Worm (Caenorhabditis elegans) whole organism, early embryonic: Measurements from ENCODE around the gene pmk-1.

ENCODE experiments used
- B0310.2 ChIP-seq: sonication (generic microtip); optimal IDR thresholded peaks from 2 replicates; lab custom pipeline; 2016; ENCODE audit warnings: mild to moderate bottlenecking, missing genetic modification characterization, missing compliant biosample characterization
- F13C5.2 ChIP-seq: sonication (generic microtip); optimal IDR thresholded peaks from 2 replicates; lab custom pipeline; 2017; ENCODE audit warnings: mild to moderate bottlenecking, missing genetic modification characterization, inconsistent platforms, missing compliant biosample characterization
- aly-1 ChIP-seq: sonication (generic microtip); optimal IDR thresholded peaks from 2 replicates; lab custom pipeline; 2016; ENCODE audit warnings: missing genetic modification characterization, missing compliant biosample characterization
- ama-1 ChIP-seq: fragments of 150-350 bp; optimal IDR thresholded peaks from 2 replicates; lab custom pipeline; 2014
- ceh-13 ChIP-seq: fragments of 200-800 bp; sonication (Bioruptor generic); optimal IDR thresholded peaks from 2 replicates; lab custom pipeline; 2018; ENCODE audit warnings: mild to moderate bottlenecking, missing genetic modification characterization, missing compliant biosample characterization
- ceh-36 ChIP-seq: sonication (generic microtip); optimal IDR thresholded peaks from 2 replicates; lab custom pipeline; 2016; ENCODE audit warnings: missing genetic modification characterization, inconsistent platforms, missing compliant biosample characterization
- ets-7 ChIP-seq: sonication (generic microtip); optimal IDR thresholded peaks from 2 replicates; lab custom pipeline; 2016; ENCODE audit warnings: missing genotype, missing genetic modification characterization, missing compliant biosample characterization
- flt-1 ChIP-seq: fragments of 200-800 bp; sonication (Bioruptor generic); IDR thresholded peaks from 2 replicates; pipeline ENCODE4 v1.3.6; 2022; ENCODE audit warnings: missing genetic modification characterization, missing compliant biosample characterization
- hmbx-1 ChIP-seq: sonication (generic microtip); optimal IDR thresholded peaks from 2 replicates; lab custom pipeline; 2016; ENCODE audit warnings: mild to moderate bottlenecking, missing genetic modification characterization, missing compliant biosample characterization
- hmg-4 ChIP-seq: fragments of 200-800 bp; sonication (Bioruptor generic); optimal IDR thresholded peaks from 2 replicates; lab custom pipeline; 2018; ENCODE audit warnings: mild to moderate bottlenecking, missing genetic modification characterization, missing compliant biosample characterization
- hnd-1 ChIP-seq: sonication (generic microtip); optimal IDR thresholded peaks from 2 replicates; lab custom pipeline; 2016; ENCODE audit warnings: missing genetic modification characterization, missing compliant biosample characterization
- pes-1 ChIP-seq: fragments of 200-800 bp; sonication (Bioruptor generic); IDR thresholded peaks from 2 replicates; pipeline ENCODE4 v1.3.6; 2022; ENCODE audit warnings: missing genetic modification reagents, missing genetic modification characterization, missing compliant biosample characterization
- scrt-1 ChIP-seq: fragments of 200-800 bp; sonication (Bioruptor generic); IDR thresholded peaks from 2 replicates; pipeline ENCODE4 v1.3.6; 2022; ENCODE audit warnings: missing genetic modification characterization, missing compliant biosample characterization
- sea-1 ChIP-seq: fragments of 200-800 bp; sonication (Bioruptor generic); conservative IDR thresholded peaks from 2 replicates; pipeline ENCODE4 v1.3.6; 2022; ENCODE audit warnings: missing genetic modification characterization, missing compliant biosample characterization
- tbx-11 ChIP-seq: fragments of 200-800 bp; sonication (Bioruptor generic); IDR thresholded peaks from 2 replicates; pipeline ENCODE4 v1.3.6; 2022; ENCODE audit warnings: missing genetic modification characterization, missing compliant biosample characterization
- tbx-37 ChIP-seq: fragments of 200-800 bp; sonication (Bioruptor generic); conservative IDR thresholded peaks from 2 replicates; pipeline ENCODE4 v1.3.6; 2022; ENCODE audit warnings: missing genetic modification reagents, missing genetic modification characterization, missing compliant biosample characterization
- tra-4 ChIP-seq: sonication (generic microtip); optimal IDR thresholded peaks from 2 replicates; lab custom pipeline; 2017; ENCODE audit warnings: missing genetic modification characterization, missing compliant biosample characterization

Gene pmk-1

ce11 chrIV:8159087-8159486, 10.5 kb downstream of the pmk-1 start, which contains the start of gene faah-1:
Gene faah-1, plus strand, starts transcription at chrIV:8159387.
- TF ChIP-seq pes-1 (GFP tag; lab: Robert Waterston, UW) (no peak), F13C5.2 (tag; lab: Kevin White, UChicago) (no peak), aly-1 (tag; lab: Kevin White, UChicago) (no peak), hmg-4 (GFP tag; lab: Kevin White, UChicago) (no peak), ets-7 (tag; lab: Kevin White, UChicago) (no peak), ama-1 (lab: Kevin White, UChicago) (no peak), flt-1 (GFP tag; lab: Robert Waterston, UW) (no peak), ceh-13 (GFP tag; lab: Kevin White, UChicago) (no peak), tbx-11 (GFP tag; lab: Robert Waterston, UW) (no peak), hmbx-1 (no peak), ceh-36 (no peak), tbx-37 (GFP tag; lab: Robert Waterston, UW) (no peak), B0310.2 (tag; lab: Kevin White, UChicago) (no peak), sea-1 (GFP tag; lab: Robert Waterston, UW) (no peak), tra-4 (tag; lab: Kevin White, UChicago) (no peak), scrt-1 (GFP tag; lab: Robert Waterston, UW) (no peak), hnd-1 (no peak)

DNA sequence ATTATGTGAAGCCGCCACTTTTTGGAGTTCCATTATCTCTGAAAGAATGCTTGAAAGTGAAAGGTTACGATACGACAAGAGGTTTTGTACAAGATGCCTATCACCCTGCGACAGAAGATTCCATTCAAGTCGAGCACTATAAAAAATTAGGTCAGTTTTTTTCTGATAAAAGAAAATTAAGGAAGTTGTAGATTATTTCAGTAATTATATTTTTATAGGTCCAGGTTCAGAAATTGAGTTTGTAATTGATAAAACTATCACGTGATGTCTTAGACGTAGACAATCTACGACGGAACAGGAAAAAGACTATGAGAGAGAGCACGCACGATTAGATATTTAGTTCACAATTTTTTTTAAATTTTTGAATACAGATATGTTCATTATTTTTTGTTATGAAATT, 11.4 kb downstream of the pmk-1 start:
- no peak for TF ChIP-seq ceh-36
- no peak for TF ChIP-seq flt-1 (GFP tag; lab: Robert Waterston, UW)
- no peak for TF ChIP-seq ama-1 (lab: Kevin White, UChicago)
- TF ChIP-seq aly-1 (tag; lab: Kevin White, UChicago), result no peak

DNA sequence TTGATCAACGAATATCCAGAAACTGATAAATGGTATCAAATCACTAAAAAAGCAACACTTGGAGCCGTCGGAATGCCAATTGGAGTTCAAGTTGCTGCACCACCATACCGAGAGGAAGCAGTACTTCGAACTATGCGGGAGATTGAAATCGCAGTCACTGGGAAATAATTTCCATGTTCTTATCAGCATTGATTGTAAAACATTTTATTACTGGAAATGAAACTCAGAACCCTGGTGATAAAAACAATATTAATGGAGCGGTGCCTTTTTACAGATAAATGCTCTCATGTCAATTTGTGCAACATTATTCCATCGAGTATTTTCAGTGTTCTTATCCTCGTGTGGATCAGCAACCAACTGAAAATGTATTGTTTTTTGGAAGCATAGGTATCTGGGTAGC, 13.2 kb downstream of the pmk-1 start:
- TF ChIP-seq F13C5.2 (tag; lab: Kevin White, UChicago), result no peak
- no peak for TF ChIP-seq hnd-1

- TF ChIP-seq tbx-37 (GFP tag; lab: Robert Waterston, UW) (no peak), sea-1 (GFP tag; lab: Robert Waterston, UW) (no peak), tbx-11 (GFP tag; lab: Robert Waterston, UW) (no peak), B0310.2 (tag; lab: Kevin White, UChicago) (no peak), ceh-36 (no peak), hnd-1 (no peak), hmg-4 (GFP tag; lab: Kevin White, UChicago) (no peak), flt-1 (GFP tag; lab: Robert Waterston, UW) (no peak), scrt-1 (GFP tag; lab: Robert Waterston, UW) (no peak), ets-7 (tag; lab: Kevin White, UChicago) (no peak), pes-1 (GFP tag; lab: Robert Waterston, UW) (no peak), F13C5.2 (tag; lab: Kevin White, UChicago) (no peak), ama-1 (lab: Kevin White, UChicago) (no peak), aly-1 (tag; lab: Kevin White, UChicago) (no peak), ceh-13 (GFP tag; lab: Kevin White, UChicago) (no peak), tra-4 (tag; lab: Kevin White, UChicago) (no peak), hmbx-1 (no peak)
Observed at ce11 chrIV:8163687-8164086, 15.1 kb downstream of the pmk-1 start, which contains the start of gene clec-51. Gene clec-51, minus strand, starts transcription at chrIV:8163800.

ce11 chrIV:8164515-8164914, 15.9 kb downstream of the pmk-1 start:
- TF ChIP-seq flt-1 (GFP tag; lab: Robert Waterston, UW) (no peak), aly-1 (tag; lab: Kevin White, UChicago) (no peak), F13C5.2 (tag; lab: Kevin White, UChicago) (no peak), hmg-4 (GFP tag; lab: Kevin White, UChicago) (no peak), ets-7 (tag; lab: Kevin White, UChicago) (no peak), hmbx-1 (no peak), tra-4 (tag; lab: Kevin White, UChicago) (no peak)

ce11 chrIV:8165950-8166349, 17.4 kb downstream of the pmk-1 start, which contains the start of gene B0218.7:
Gene B0218.7, minus strand, starts transcription at chrIV:8166050.
- TF ChIP-seq ceh-13 (GFP tag; lab: Kevin White, UChicago) (no peak), tbx-11 (GFP tag; lab: Robert Waterston, UW) (no peak), pes-1 (GFP tag; lab: Robert Waterston, UW) (no peak)

DNA sequence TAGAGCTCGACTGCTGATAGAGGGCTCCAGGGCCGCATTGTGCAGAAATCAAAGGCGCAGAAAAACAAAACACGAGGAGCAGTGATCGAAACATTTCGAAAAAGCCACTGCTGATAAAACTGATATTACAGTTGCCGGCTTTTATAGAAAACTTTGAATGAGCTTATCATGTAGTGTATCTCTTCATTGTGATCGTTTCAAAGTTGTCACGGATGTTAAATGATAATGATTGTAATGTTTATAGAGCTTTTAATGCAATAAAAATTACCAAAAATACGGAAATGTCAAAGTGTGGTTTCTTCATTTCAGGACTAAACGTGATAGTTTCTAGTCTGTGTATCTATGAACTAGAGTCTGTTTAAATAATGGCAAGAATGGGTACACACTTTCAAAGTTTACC, 20.1 kb downstream of the pmk-1 start, which contains the start of gene clec-52:
TSS of gene clec-52 (minus strand) at position 101 of the 400 bp plus-strand sequence.
- TF ChIP-seq tra-4 (tag; lab: Kevin White, UChicago), result no peak
- no peak for TF ChIP-seq ceh-13 (GFP tag; lab: Kevin White, UChicago)
- TF ChIP-seq scrt-1 (GFP tag; lab: Robert Waterston, UW), result no peak
- no peak for TF ChIP-seq hnd-1
- TF ChIP-seq ama-1 (lab: Kevin White, UChicago), result no peak
- TF ChIP-seq ets-7 (tag; lab: Kevin White, UChicago), result no peak
- no peak for TF ChIP-seq aly-1 (tag; lab: Kevin White, UChicago)
- TF ChIP-seq sea-1 (GFP tag; lab: Robert Waterston, UW), result no peak
- TF ChIP-seq F13C5.2 (tag; lab: Kevin White, UChicago), result no peak
- TF ChIP-seq ceh-36, result no peak
- no peak for TF ChIP-seq hmg-4 (GFP tag; lab: Kevin White, UChicago)
- TF ChIP-seq flt-1 (GFP tag; lab: Robert Waterston, UW), result no peak
- TF ChIP-seq pes-1 (GFP tag; lab: Robert Waterston, UW), result no peak
- TF ChIP-seq hmbx-1, result no peak
- no peak for TF ChIP-seq B0310.2 (tag; lab: Kevin White, UChicago)
- TF ChIP-seq tbx-37 (GFP tag; lab: Robert Waterston, UW), result no peak
- TF ChIP-seq tbx-11 (GFP tag; lab: Robert Waterston, UW), result no peak

DNA sequence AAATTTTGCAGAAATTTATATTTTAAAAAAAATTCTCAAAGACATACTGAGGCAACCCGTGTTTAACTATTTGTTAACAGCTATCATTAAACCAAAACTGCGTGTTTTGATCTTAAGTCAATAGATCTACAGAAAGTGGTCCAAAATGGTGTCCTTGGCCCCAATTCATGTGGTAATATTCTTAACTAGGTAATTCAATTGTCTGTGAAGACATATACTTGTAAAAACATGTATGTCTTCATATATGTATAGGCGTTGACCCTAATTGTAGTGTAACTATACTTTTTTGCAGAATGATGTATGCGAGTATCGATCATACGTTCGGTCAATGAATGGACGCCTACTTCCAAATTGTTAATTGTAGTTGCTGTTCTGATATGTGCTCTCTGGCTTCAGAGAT, 21.1 kb downstream of the pmk-1 start, which contains the start of gene C07G1.15:
TSS of gene C07G1.15 (plus strand) at position 301 of the 400 bp plus-strand sequence.
- TF ChIP-seq pes-1 (GFP tag; lab: Robert Waterston, UW) (no peak), hmg-4 (GFP tag; lab: Kevin White, UChicago) (no peak), hmbx-1 (no peak), flt-1 (GFP tag; lab: Robert Waterston, UW) (no peak), B0310.2 (tag; lab: Kevin White, UChicago) (no peak), tbx-11 (GFP tag; lab: Robert Waterston, UW) (no peak), scrt-1 (GFP tag; lab: Robert Waterston, UW) (no peak), aly-1 (tag; lab: Kevin White, UChicago) (no peak), ceh-36 (no peak), ama-1 (lab: Kevin White, UChicago) (no peak), ceh-13 (GFP tag; lab: Kevin White, UChicago) (no peak), hnd-1 (no peak), tra-4 (tag; lab: Kevin White, UChicago) (no peak), ets-7 (tag; lab: Kevin White, UChicago) (no peak), sea-1 (GFP tag; lab: Robert Waterston, UW) (no peak)
